Worm (Caenorhabditis elegans): ENCODE data around the gene dab-1.

ce11 chrII:8253160-8253793 lies 31.1 kb downstream of the dab-1 start, which contains the start of gene F35C11.5:
- TF ChIP-seq unc-130 (GFP tag; optimal IDR thresholded peaks at IDR 0.05) (no peak), F49E8.2 (tag; optimal IDR thresholded peaks at IDR 0.05; ENCODE audit: insufficient read depth) (no peak), nfyb-1 (GFP tag; IDR thresholded peaks at IDR 0.05) (no peak)

Measured in whole organism, young adult.